Fruit fly (Drosophila melanogaster): ENCODE data around the gene Rab14.

DNA sequence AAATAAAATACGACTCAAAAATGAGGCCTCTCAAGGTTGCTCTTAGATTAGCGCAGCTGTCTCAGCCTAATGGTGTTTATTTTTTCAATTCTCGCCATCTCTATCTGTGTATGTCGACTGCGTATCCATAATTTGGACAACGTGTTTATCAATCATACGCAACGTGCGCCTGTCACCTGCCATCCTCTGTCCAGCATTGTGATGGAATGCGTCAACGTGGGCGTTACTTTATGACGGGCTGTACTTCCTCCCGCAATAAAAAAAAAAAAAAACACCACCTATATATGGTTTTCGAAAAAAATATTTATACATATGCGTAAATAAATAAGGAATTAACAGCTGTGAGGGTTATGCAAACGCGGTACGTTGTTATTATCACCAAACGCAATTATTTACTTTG lies 44.4 kb downstream of the Rab14 start:
- TF ChIP-seq insv (optimal IDR thresholded peaks at IDR 0.05) (no peak), h (optimal IDR thresholded peaks at IDR 0.05) (no peak), Myc (optimal IDR thresholded peaks at IDR 0.05) (no peak), ttk (optimal IDR thresholded peaks at IDR 0.05) (no peak), Sin3A (optimal IDR thresholded peaks at IDR 0.05) (no peak)

All from Kc167 (cell line).